Worm (Caenorhabditis elegans) whole organism, L3 larva: Measurements from ENCODE around the gene C24A3.2.

Experiments used
- ZK546.5 ChIP-seq: sonication (generic microtip); optimal IDR thresholded peaks from 2 replicates; lab custom pipeline; 2017; ENCODE audit warnings: missing biosample characterization, missing genetic modification characterization
- ama-1 ChIP-seq: fragments of 150-350 bp; optimal IDR thresholded peaks from 2 replicates; lab custom pipeline; 2018
- ceh-16 ChIP-seq: sonication (generic microtip); optimal IDR thresholded peaks from 2 replicates; lab custom pipeline; 2017; ENCODE audit warnings: missing biosample characterization, missing genetic modification characterization
- ceh-28 ChIP-seq: fragments of 150-350 bp; optimal IDR thresholded peaks from 2 replicates; lab custom pipeline; 2014; ENCODE audit warnings: missing biosample characterization, missing genetic modification reagents, missing genetic modification characterization
- daf-12 ChIP-seq: fragments of 150-350 bp; optimal IDR thresholded peaks from 2 replicates; lab custom pipeline; 2014; ENCODE audit warnings: missing biosample characterization, missing genetic modification reagents, missing genetic modification characterization
- elt-2 ChIP-seq: sonication (generic microtip); optimal IDR thresholded peaks from 2 replicates; lab custom pipeline; 2016; ENCODE audit warnings: missing genetic modification reagents, mild to moderate bottlenecking, missing genetic modification characterization, missing compliant biosample characterization
- lin-15B ChIP-seq: fragments of 150-350 bp; optimal IDR thresholded peaks from 2 replicates; lab custom pipeline; 2014; ENCODE audit warnings: missing biosample characterization, missing genetic modification characterization
- lsy-12 ChIP-seq: sonication (generic microtip); optimal IDR thresholded peaks from 2 replicates; lab custom pipeline; 2016; ENCODE audit warnings: mild to moderate bottlenecking, missing genetic modification characterization, missing compliant biosample characterization
- nfya-1 ChIP-seq: sonication (generic microtip); optimal IDR thresholded peaks from 2 replicates; lab custom pipeline; 2017; ENCODE audit warnings: missing genetic modification characterization, mild to moderate bottlenecking, missing compliant biosample characterization, antibody characterized with exemption, moderate library complexity; ENCODE audit not compliant: insufficient read depth
- nhr-12 ChIP-seq: fragments of 150-350 bp; optimal IDR thresholded peaks from 2 replicates; lab custom pipeline; 2014; ENCODE audit warnings: missing biosample characterization, missing genetic modification characterization
- nhr-23 ChIP-seq: fragments of 150-350 bp; optimal IDR thresholded peaks from 2 replicates; lab custom pipeline; 2014; ENCODE audit warnings: missing biosample characterization, missing genetic modification reagents, missing genetic modification characterization
- nhr-25 ChIP-seq: sonication (generic microtip); optimal IDR thresholded peaks from 2 replicates; lab custom pipeline; 2017; ENCODE audit warnings: missing biosample characterization, missing genetic modification characterization
- pqm-1 ChIP-seq: fragments of 150-350 bp; optimal IDR thresholded peaks from 2 replicates; lab custom pipeline; 2017; ENCODE audit warnings: missing biosample characterization, missing genetic modification characterization, inconsistent platforms
- skn-1 ChIP-seq: fragments of 150-350 bp; optimal IDR thresholded peaks from 2 replicates; lab custom pipeline; 2014; ENCODE audit warnings: missing biosample characterization, missing genetic modification characterization
- snpc-4 ChIP-seq: fragments of 150-350 bp; optimal IDR thresholded peaks from 2 replicates; lab custom pipeline; 2014; ENCODE audit warnings: missing biosample characterization, missing genetic modification characterization
- unc-39 ChIP-seq: sonication (generic microtip); optimal IDR thresholded peaks from 4 replicates; lab custom pipeline; 2017; ENCODE audit warnings: missing biosample characterization, missing genetic modification characterization
- unc-62 ChIP-seq: fragments of 150-350 bp; sonication (generic microtip); optimal IDR thresholded peaks from 4 replicates; lab custom pipeline; 2014; ENCODE audit warnings: missing biosample characterization, missing genetic modification reagents, missing genetic modification characterization

C24A3.2 gene

ce11 chrX:9028909-9029520 lies 31.7 kb downstream of the C24A3.2 start, which contains the start of gene snf-12:
snf-12 (plus strand) TSS chrX:9029470.
- TF ChIP-seq nhr-23 (tag; lab: Kevin White, UChicago) = peak; percentile 38
- no peak for TF ChIP-seq ceh-16 (tag; lab: Kevin White, UChicago)
- peak; percentile 73 for TF ChIP-seq nhr-25 (tag; lab: Kevin White, UChicago)
- TF ChIP-seq, all 47 proteins: peak for 2

- TF ChIP-seq pqm-1 (tag; lab: Kevin White, UChicago) (peak; percentile 40), ama-1 (no peak), snpc-4 (no peak), nfya-1 (tag; lab: Kevin White, UChicago) (no peak), elt-2 (peak; percentile 80)
- TF ChIP-seq, all 47 proteins: peak for 2
Observed at ce11 chrX:9034310-9034709, 37.0 kb downstream of the C24A3.2 start, which contains the start of gene nep-22. nep-22 (plus strand) TSS chrX:9034554.

- TF ChIP-seq pqm-1 (tag; lab: Kevin White, UChicago) (peak; percentile 80), skn-1 (tag; lab: Kevin White, UChicago) (peak; percentile 74), elt-2 (peak; percentile 82), unc-62 (GFP tag; lab: Kevin White, UChicago) (no peak)
Observed at ce11 chrX:9035142-9035541, 37.8 kb downstream of the C24A3.2 start.

- TF ChIP-seq elt-2 (peak; percentile 73), pqm-1 (tag; lab: Kevin White, UChicago) (peak; percentile 58), lin-15B (tag; lab: Kevin White, UChicago) (no peak)
- TF ChIP-seq, all 47 proteins: peak for 2
Observed at ce11 chrX:9036237-9036636, 38.9 kb downstream of the C24A3.2 start.

ce11 chrX:9045913-9046312 lies 48.6 kb downstream of the C24A3.2 start, which contains the start of gene prdm-14:
prdm-14 (plus strand) TSS chrX:9046213.
- no peak for TF ChIP-seq nhr-23 (tag; lab: Kevin White, UChicago)
- TF ChIP-seq unc-39 (tag; lab: Kevin White, UChicago) = no peak
- no peak for TF ChIP-seq nfya-1 (tag; lab: Kevin White, UChicago)
- TF ChIP-seq ceh-28 (tag; lab: Kevin White, UChicago) = no peak
- TF ChIP-seq nhr-12 (tag; lab: Kevin White, UChicago) = no peak
- no peak for TF ChIP-seq lsy-12 (tag; lab: Kevin White, UChicago)
- TF ChIP-seq ZK546.5 (tag; lab: Kevin White, UChicago) = no peak
- TF ChIP-seq unc-62 (GFP tag; lab: Kevin White, UChicago) = no peak
- TF ChIP-seq daf-12 (tag; lab: Kevin White, UChicago) = no peak
- no peak for TF ChIP-seq nhr-25 (tag; lab: Kevin White, UChicago)
